Worm (Caenorhabditis elegans): ENCODE measurements around the gene C52A10.3.

- TF ChIP-seq pha-4 (tag; optimal IDR thresholded peaks at IDR 0.05) (no peak), ztf-11 (tag; optimal IDR thresholded peaks at IDR 0.05) (no peak), mep-1 (tag; optimal IDR thresholded peaks at IDR 0.05) (no peak), unc-62 (GFP tag; optimal IDR thresholded peaks at IDR 0.05) (no peak), blmp-1 (tag; optimal IDR thresholded peaks at IDR 0.05) (no peak), nhr-28 (tag; optimal IDR thresholded peaks at IDR 0.05) (no peak), ces-1 (GFP tag; optimal IDR thresholded peaks at IDR 0.05) (no peak), lsy-2 (tag; optimal IDR thresholded peaks at IDR 0.05) (no peak), snpc-4 (tag; optimal IDR thresholded peaks at IDR 0.05) (no peak), flh-1 (GFP tag; optimal IDR thresholded peaks at IDR 0.05) (no peak)
These were observed 41.1 kb downstream of the C52A10.3 start, which contains the start of gene Y47A7.2 for ce11 chrV:5198240-5198639.

Measured in whole organism, mixed stage, embryonic.